Worm (Caenorhabditis elegans) whole organism, young adult: ENCODE results near the gene srx-46.
"Not testable (repeated sequence)": the region's sequence is repeated elsewhere in the genome, so short reads cannot be mapped to it uniquely, and the experiment has no call there.

ENCODE experiments used
- C06A6.2 ChIP-seq: fragments of 200-800 bp; sonication (Bioruptor generic); conservative IDR thresholded peaks from 2 replicates; pipeline ENCODE4 v1.3.6; 2022; ENCODE audit warnings: missing genetic modification characterization, missing compliant biosample characterization
- C17E4.6 ChIP-seq: fragments of 200-800 bp; sonication (Bioruptor generic); IDR thresholded peaks from 2 replicates; pipeline ENCODE4 v1.3.6; 2022; ENCODE audit warnings: missing genetic modification reagents, missing genetic modification characterization, missing compliant biosample characterization
- D2030.7 ChIP-seq: fragments of 200-800 bp; sonication (Bioruptor generic); IDR thresholded peaks from 2 replicates; pipeline ENCODE4 v1.3.6; 2022; ENCODE audit warnings: missing genetic modification reagents, missing genetic modification characterization, missing compliant biosample characterization
- F37B4.10 ChIP-seq: fragments of 200-800 bp; sonication (Bioruptor generic); IDR thresholded peaks from 2 replicates; pipeline ENCODE4 v1.3.6; 2022; ENCODE audit warnings: missing genetic modification characterization, missing compliant biosample characterization
- K11D2.4 ChIP-seq: fragments of 200-800 bp; sonication (Bioruptor generic); IDR thresholded peaks from 2 replicates; pipeline ENCODE4 v1.3.6; 2022; ENCODE audit warnings: missing genetic modification reagents, missing genetic modification characterization, missing compliant biosample characterization
- Y53F4B.3 ChIP-seq: fragments of 200-800 bp; sonication (Bioruptor generic); IDR thresholded peaks from 2 replicates; pipeline ENCODE4 v1.3.6; 2022; ENCODE audit warnings: missing genetic modification reagents, missing genetic modification characterization, missing compliant biosample characterization
- Y53G8AR.9 ChIP-seq: fragments of 200-800 bp; sonication (Bioruptor generic); conservative IDR thresholded peaks from 2 replicates; pipeline ENCODE4 v1.3.6; 2022; ENCODE audit warnings: missing genetic modification reagents, missing genetic modification characterization, missing compliant biosample characterization
- Y56A3A.18 ChIP-seq: fragments of 200-800 bp; sonication (Bioruptor generic); IDR thresholded peaks from 2 replicates; pipeline ENCODE4 v1.3.6; 2022; ENCODE audit warnings: missing genetic modification reagents, missing genetic modification characterization, missing compliant biosample characterization
- Y67H2A.10 ChIP-seq: fragments of 200-800 bp; sonication (Bioruptor generic); conservative IDR thresholded peaks from 2 replicates; pipeline ENCODE4 v1.3.6; 2022; ENCODE audit warnings: missing genetic modification reagents, missing genetic modification characterization, missing compliant biosample characterization
- Y79H2A.3 ChIP-seq: fragments of 200-800 bp; sonication (Bioruptor generic); conservative IDR thresholded peaks from 2 replicates; pipeline ENCODE4 v1.3.6; 2022; ENCODE audit warnings: missing genetic modification reagents, missing genetic modification characterization, missing compliant biosample characterization
- Y95B8A.8 ChIP-seq: fragments of 200-800 bp; sonication (Bioruptor generic); IDR thresholded peaks from 2 replicates; pipeline ENCODE4 v1.3.6; 2022; ENCODE audit warnings: missing genetic modification reagents, missing genetic modification characterization, missing compliant biosample characterization
- aptf-2 ChIP-seq: fragments of 200-800 bp; sonication (Bioruptor generic); conservative IDR thresholded peaks from 2 replicates; pipeline ENCODE4 v1.3.6; 2022; ENCODE audit warnings: missing genetic modification reagents, missing genetic modification characterization, missing compliant biosample characterization
- aptf-3 ChIP-seq: fragments of 200-800 bp; sonication (Bioruptor generic); IDR thresholded peaks from 2 replicates; pipeline ENCODE4 v1.3.6; 2022; ENCODE audit warnings: missing genetic modification characterization, missing compliant biosample characterization
- attf-3 ChIP-seq: fragments of 200-800 bp; sonication (Bioruptor generic); conservative IDR thresholded peaks from 2 replicates; pipeline ENCODE4 v1.3.6; 2022; ENCODE audit warnings: missing genetic modification reagents, missing genetic modification characterization, missing compliant biosample characterization
- attf-6 ChIP-seq: fragments of 200-800 bp; sonication (Bioruptor generic); IDR thresholded peaks from 2 replicates; pipeline ENCODE4 v1.3.6; 2022; ENCODE audit warnings: missing genetic modification reagents, missing genetic modification characterization, missing compliant biosample characterization
- bed-2 ChIP-seq: fragments of 200-800 bp; sonication (Bioruptor generic); IDR thresholded peaks from 2 replicates; pipeline ENCODE4 v1.3.6; 2022; ENCODE audit warnings: missing genetic modification reagents, missing genetic modification characterization, missing compliant biosample characterization
- cebp-1 ChIP-seq, 2 experiments: fragments of 200-800 bp in 1 of 2; sonication (Bioruptor generic) in 1 of 2; sonication (generic microtip) in 1 of 2; IDR thresholded peaks in 1 of 2; optimal IDR thresholded peaks in 1 of 2; 2 replicates each; pipeline versions ENCODE4 v1.3.6 to Lab custom; 2017 to 2022; ENCODE audit warnings: missing compliant biosample characterization in 2 of 2, missing genetic modification characterization in 2 of 2, mild to moderate bottlenecking in 1 of 2, missing genetic modification reagents in 1 of 2, moderate library complexity in 1 of 2
- cebp-2 ChIP-seq: fragments of 200-800 bp; sonication (Bioruptor generic); IDR thresholded peaks from 2 replicates; pipeline ENCODE4 v1.3.6; 2022; ENCODE audit warnings: missing genetic modification characterization, missing compliant biosample characterization
- ceh-100 ChIP-seq: fragments of 200-800 bp; sonication (Bioruptor generic); IDR thresholded peaks from 2 replicates; pipeline ENCODE4 v1.3.6; 2022; ENCODE audit warnings: missing genetic modification reagents, missing genetic modification characterization, missing compliant biosample characterization
- ceh-40 ChIP-seq: fragments of 200-800 bp; sonication (Bioruptor generic); IDR thresholded peaks from 2 replicates; pipeline ENCODE4 v1.3.6; 2022; ENCODE audit warnings: missing genetic modification characterization, missing compliant biosample characterization
- ceh-58 ChIP-seq: fragments of 200-800 bp; sonication (Bioruptor generic); IDR thresholded peaks from 2 replicates; pipeline ENCODE4 v1.3.6; 2022; ENCODE audit warnings: missing genetic modification characterization, missing compliant biosample characterization
- ceh-91 ChIP-seq: fragments of 200-800 bp; sonication (Bioruptor generic); IDR thresholded peaks from 2 replicates; pipeline ENCODE4 v1.3.6; 2022; ENCODE audit warnings: missing genetic modification reagents, missing genetic modification characterization, missing compliant biosample characterization
- egl-18 ChIP-seq: fragments of 200-800 bp; sonication (Bioruptor generic); IDR thresholded peaks from 2 replicates; pipeline ENCODE4 v1.3.6; 2022; ENCODE audit warnings: missing genetic modification reagents, missing genetic modification characterization, missing compliant biosample characterization
- egl-44 ChIP-seq: fragments of 200-800 bp; sonication (Bioruptor generic); IDR thresholded peaks from 2 replicates; pipeline ENCODE4 v1.3.6; 2022; ENCODE audit warnings: missing genetic modification reagents, missing genetic modification characterization, missing compliant biosample characterization
- ekl-4 ChIP-seq: fragments of 200-800 bp; sonication (Bioruptor generic); IDR thresholded peaks from 2 replicates; pipeline ENCODE4 v1.3.6; 2022; ENCODE audit warnings: missing genetic modification reagents, missing genetic modification characterization, missing compliant biosample characterization
- hmg-1.2 ChIP-seq: fragments of 200-800 bp; sonication (Bioruptor generic); IDR thresholded peaks from 2 replicates; pipeline ENCODE4 v1.3.6; 2022; ENCODE audit warnings: missing genetic modification reagents, missing genetic modification characterization, missing compliant biosample characterization
- hmg-20 ChIP-seq: fragments of 200-800 bp; sonication (Bioruptor generic); IDR thresholded peaks from 2 replicates; pipeline ENCODE4 v1.3.6; 2022; ENCODE audit warnings: missing genetic modification reagents, missing genetic modification characterization, missing compliant biosample characterization
- hsf-1 ChIP-seq: fragments of 200-800 bp; sonication (Bioruptor generic); IDR thresholded peaks from 2 replicates; pipeline ENCODE4 v1.3.6; 2022; ENCODE audit warnings: missing genetic modification reagents, missing genetic modification characterization, missing compliant biosample characterization
- lag-1 ChIP-seq: fragments of 200-800 bp; sonication (Bioruptor generic); IDR thresholded peaks from 2 replicates; pipeline ENCODE4 v1.3.6; 2022; ENCODE audit warnings: missing genetic modification reagents, missing genetic modification characterization, missing compliant biosample characterization
- let-526 ChIP-seq: fragments of 200-800 bp; sonication (Bioruptor generic); IDR thresholded peaks from 2 replicates; pipeline ENCODE4 v1.3.6; 2022; ENCODE audit warnings: missing genetic modification reagents, missing genetic modification characterization, missing compliant biosample characterization
- lin-26 ChIP-seq: fragments of 200-800 bp; sonication (Bioruptor generic); IDR thresholded peaks from 2 replicates; pipeline ENCODE4 v1.3.6; 2022; ENCODE audit warnings: missing genetic modification reagents, missing genetic modification characterization, missing compliant biosample characterization
- lir-1 ChIP-seq: fragments of 200-800 bp; sonication (Bioruptor generic); conservative IDR thresholded peaks from 2 replicates; pipeline ENCODE4 v1.3.6; 2022; ENCODE audit warnings: missing genetic modification reagents, missing genetic modification characterization, missing compliant biosample characterization
- madf-3 ChIP-seq: fragments of 200-800 bp; sonication (Bioruptor generic); IDR thresholded peaks from 2 replicates; pipeline ENCODE4 v1.3.6; 2022; ENCODE audit warnings: missing genetic modification reagents, missing genetic modification characterization, missing compliant biosample characterization
- madf-6 ChIP-seq: fragments of 200-800 bp; sonication (Bioruptor generic); IDR thresholded peaks from 2 replicates; pipeline ENCODE4 v1.3.6; 2022; ENCODE audit warnings: missing genetic modification reagents, missing genetic modification characterization, missing compliant biosample characterization
- mcd-1 ChIP-seq: fragments of 200-800 bp; sonication (Bioruptor generic); IDR thresholded peaks from 2 replicates; pipeline ENCODE4 v1.3.6; 2022; ENCODE audit warnings: missing genetic modification reagents, missing genetic modification characterization, missing compliant biosample characterization
- nfya-2 ChIP-seq: fragments of 200-800 bp; sonication (Bioruptor generic); IDR thresholded peaks from 2 replicates; pipeline ENCODE4 v1.3.6; 2022; ENCODE audit warnings: missing genetic modification reagents, missing genetic modification characterization, missing compliant biosample characterization
- pbrm-1 ChIP-seq: fragments of 200-800 bp; sonication (Bioruptor generic); IDR thresholded peaks from 2 replicates; pipeline ENCODE4 v1.3.6; 2022; ENCODE audit warnings: missing genetic modification reagents, missing genetic modification characterization, missing compliant biosample characterization
- rcor-1 ChIP-seq: fragments of 200-800 bp; sonication (Bioruptor generic); IDR thresholded peaks from 2 replicates; pipeline ENCODE4 v1.3.6; 2022; ENCODE audit warnings: missing genetic modification reagents, missing genetic modification characterization, missing compliant biosample characterization
- ztf-25 ChIP-seq: fragments of 200-800 bp; sonication (Bioruptor generic); IDR thresholded peaks from 2 replicates; pipeline ENCODE4 v1.3.6; 2022; ENCODE audit warnings: missing genetic modification reagents, missing genetic modification characterization, missing compliant biosample characterization
- ztf-28 ChIP-seq: fragments of 200-800 bp; sonication (Bioruptor generic); IDR thresholded peaks from 2 replicates; pipeline ENCODE4 v1.3.6; 2022; ENCODE audit warnings: missing genetic modification reagents, missing genetic modification characterization, missing compliant biosample characterization

The srx-46 gene

ce11 chrV:9341814-9342213 lies 11.2 kb upstream of the srx-46 start (continued):
- TF ChIP-seq ceh-40 (GFP tag; lab: Robert Waterston, UW) (peak; percentile 71; the same call in 1 of the 2 replicates), madf-3 (GFP tag; lab: Robert Waterston, UW) (peak; percentile 91), egl-18 (GFP tag; lab: Robert Waterston, UW) (peak; percentile 74; the same call in 1 of the 2 replicates), Y53F4B.3 (GFP tag; lab: Robert Waterston, UW) (peak; percentile 82), mcd-1 (GFP tag; lab: Robert Waterston, UW) (peak; percentile 27; the same call in 1 of the 2 replicates), ceh-58 (peak; percentile 87; the same call in 1 of the 2 replicates), hmg-20 (GFP tag; lab: Robert Waterston, UW) (peak; percentile 55; the same call in 1 of the 2 replicates), cebp-1 (GFP tag; IDR thresholded peaks at IDR 0.05; lab: Robert Waterston, UW) (peak; percentile 78), attf-6 (GFP tag; lab: Robert Waterston, UW) (0 out of 2 replicates have a peak, but pooled peaks have one; percentile 37), C17E4.6 (GFP tag; lab: Robert Waterston, UW) (peak; percentile 56; the same call in 1 of the 2 replicates), Y79H2A.3 (GFP tag; lab: Robert Waterston, UW) (peak; percentile 99), egl-44 (peak; percentile 68), rcor-1 (GFP tag; lab: Robert Waterston, UW) (peak; percentile 45; the same call in 1 of the 2 replicates), lin-26 (peak; percentile 75; the same call in 1 of the 2 replicates), ztf-25 (GFP tag; lab: Robert Waterston, UW) (0 out of 2 replicates have a peak, but pooled peaks have one; percentile 57), ekl-4 (GFP tag; lab: Robert Waterston, UW) (peak; percentile 82), Y67H2A.10 (GFP tag; lab: Robert Waterston, UW) (peak; percentile 68), lag-1 (GFP tag; lab: Robert Waterston, UW) (peak; percentile 73; the same call in 1 of the 2 replicates), let-526 (GFP tag; lab: Robert Waterston, UW) (peak; percentile 58; the same call in 1 of the 2 replicates), Y53G8AR.9 (GFP tag; lab: Robert Waterston, UW) (peak; percentile 98)
- not testable (repeated sequence) for TF ChIP-seq cebp-1 (tag; optimal IDR thresholded peaks at IDR 0.05; lab: Kevin White, UChicago)

ce11 chrV:9342282-9342681 lies 10.8 kb upstream of the srx-46 start:
- TF ChIP-seq egl-44 = 0 out of 2 replicates have a peak, but pooled peaks have one; percentile 41
- peak; percentile 85; the same call in 1 of the 2 replicates for TF ChIP-seq nfya-2 (GFP tag; lab: Robert Waterston, UW)
- peak; percentile 70; the same call in 1 of the 2 replicates for TF ChIP-seq egl-18 (GFP tag; lab: Robert Waterston, UW)
- TF ChIP-seq cebp-1 (GFP tag; IDR thresholded peaks at IDR 0.05; lab: Robert Waterston, UW) = peak; percentile 70; the same call in 1 of the 2 replicates
- TF ChIP-seq cebp-1 (tag; optimal IDR thresholded peaks at IDR 0.05; lab: Kevin White, UChicago) = peak; percentile 22
- peak; percentile 59; the same call in 1 of the 2 replicates for TF ChIP-seq ceh-100 (GFP tag; lab: Robert Waterston, UW)
- TF ChIP-seq Y53G8AR.9 (GFP tag; lab: Robert Waterston, UW) = peak; percentile 97
- TF ChIP-seq bed-2 (GFP tag; lab: Robert Waterston, UW) = 0 out of 2 replicates have a peak, but pooled peaks have one; percentile 15
- TF ChIP-seq K11D2.4 = peak; percentile 93
- TF ChIP-seq pbrm-1 = peak; percentile 87
- TF ChIP-seq lin-26 = peak; percentile 76; the same call in 1 of the 2 replicates
- peak; percentile 93 for TF ChIP-seq Y95B8A.8 (GFP tag; lab: Robert Waterston, UW)
- peak; percentile 70 for TF ChIP-seq hsf-1
- peak; percentile 75 for TF ChIP-seq C06A6.2
- peak; percentile 67; the same call in 1 of the 2 replicates for TF ChIP-seq hmg-1.2
- TF ChIP-seq attf-3 (GFP tag; lab: Robert Waterston, UW) = peak; percentile 42; the same call in 1 of the 2 replicates
- TF ChIP-seq lir-1 (GFP tag; lab: Robert Waterston, UW) = 0 out of 2 replicates have a peak, but pooled peaks have one; percentile 24
- peak; percentile 75 for TF ChIP-seq attf-6 (GFP tag; lab: Robert Waterston, UW)
- peak; percentile 70 for TF ChIP-seq rcor-1 (GFP tag; lab: Robert Waterston, UW)
- TF ChIP-seq aptf-2 (GFP tag; lab: Robert Waterston, UW) = 0 out of 2 replicates have a peak, but pooled peaks have one; percentile 37
- 0 out of 2 replicates have a peak, but pooled peaks have one; percentile 16 for TF ChIP-seq ztf-25 (GFP tag; lab: Robert Waterston, UW)
- TF ChIP-seq aptf-3 = 0 out of 2 replicates have a peak, but pooled peaks have one; percentile 58
- peak; percentile 96 for TF ChIP-seq Y56A3A.18 (GFP tag; lab: Robert Waterston, UW)
- peak; percentile 94; the same call in 1 of the 2 replicates for TF ChIP-seq F37B4.10 (GFP tag; lab: Robert Waterston, UW)
- TF ChIP-seq madf-3 (GFP tag; lab: Robert Waterston, UW) = peak; percentile 90
- TF ChIP-seq D2030.7 = peak; percentile 37
- 0 out of 2 replicates have a peak, but pooled peaks have one; percentile 35 for TF ChIP-seq ceh-40 (GFP tag; lab: Robert Waterston, UW)
- TF ChIP-seq madf-6 (GFP tag; lab: Robert Waterston, UW) = peak; percentile 70
- peak; percentile 58 for TF ChIP-seq mcd-1 (GFP tag; lab: Robert Waterston, UW)
- TF ChIP-seq ceh-58 = peak; percentile 65; the same call in 1 of the 2 replicates
- peak; percentile 95 for TF ChIP-seq cebp-2 (GFP tag; lab: Robert Waterston, UW)
- peak; percentile 83 for TF ChIP-seq ekl-4 (GFP tag; lab: Robert Waterston, UW)
- TF ChIP-seq Y67H2A.10 (GFP tag; lab: Robert Waterston, UW) = 0 out of 2 replicates have a peak, but pooled peaks have one; percentile 23
- peak; percentile 43; the same call in 1 of the 2 replicates for TF ChIP-seq ceh-91
- peak; percentile 98 for TF ChIP-seq Y79H2A.3 (GFP tag; lab: Robert Waterston, UW)
- TF ChIP-seq ztf-28 = peak; percentile 78
- TF ChIP-seq hmg-20 (GFP tag; lab: Robert Waterston, UW) = peak; percentile 79; the same call in 1 of the 2 replicates
